Worm (Caenorhabditis elegans) whole organism, early embryonic: Measurements from ENCODE around the gene ntl-3.

Experiments
- hnd-1 ChIP-seq: sonication (generic microtip); optimal IDR thresholded peaks from 2 replicates; lab custom pipeline; 2016; ENCODE audit warnings: missing genetic modification characterization, missing compliant biosample characterization
- scrt-1 ChIP-seq: fragments of 200-800 bp; sonication (Bioruptor generic); IDR thresholded peaks from 2 replicates; pipeline ENCODE4 v1.3.6; 2022; ENCODE audit warnings: missing genetic modification characterization, missing compliant biosample characterization

ce11 chrIII:11833449-11833848 is 12.8 kb downstream of the ntl-3 start:
- TF ChIP-seq hnd-1 (no peak), scrt-1 (GFP tag; lab: Robert Waterston, UW) (no peak)
